Fruit fly (Drosophila melanogaster) S2 (cell line): Measurements from ENCODE around the gene Nf-YA.

Experiments
- CG8478 ChIP-seq: fragments of >200 bp; optimal IDR thresholded peaks from 2 replicates; lab custom pipeline; 2018
- CTCF ChIP-seq, 2 experiments: fragments of >200 bp; optimal IDR thresholded peaks; 2 replicates each; lab custom pipeline; 2018

- no peak for TF ChIP-seq CG8478 (lab: Kevin White, UChicago)
- TF ChIP-seq CTCF (optimal IDR thresholded peaks at IDR 0.05; lab: Kevin White, UChicago), result no peak
These were observed 43.6 kb downstream of the Nf-YA start for dm6 chr3L:9398435-9398981.
